Worm (Caenorhabditis elegans) whole organism, L4 larva: ENCODE results near the gene Y55F3BL.6.
A peak's percentile ranks its signal among the peaks of the same experiment; 100 is the strongest.

Experiments used
- F37D6.2 ChIP-seq: sonication (generic microtip); optimal IDR thresholded peaks from 2 replicates; lab custom pipeline; 2016; ENCODE audit warnings: mild to moderate bottlenecking, missing genetic modification characterization, missing compliant biosample characterization
- T20F7.1 ChIP-seq: fragments of 200-800 bp; sonication (Bioruptor generic); optimal IDR thresholded peaks from 2 replicates; lab custom pipeline; 2018; ENCODE audit warnings: mild to moderate bottlenecking, missing genetic modification characterization, missing compliant biosample characterization
- Y105C5A.15 ChIP-seq: fragments of 200-800 bp; sonication (Bioruptor generic); IDR thresholded peaks from 2 replicates; pipeline ENCODE4 v1.3.6; 2022; ENCODE audit warnings: missing genetic modification characterization, missing compliant biosample characterization
- Y48G9A.11 ChIP-seq: fragments of 200-800 bp; sonication (Bioruptor generic); IDR thresholded peaks from 2 replicates; pipeline ENCODE4 v1.3.6; 2022; ENCODE audit warnings: missing genetic modification reagents, missing genetic modification characterization, missing compliant biosample characterization
- ZK546.5 ChIP-seq, 2 experiments: sonication (generic microtip); optimal IDR thresholded peaks; 2 replicates each; lab custom pipeline; 2017; ENCODE audit warnings: missing biosample characterization in 2 of 2, missing genetic modification characterization in 2 of 2
- aha-1 ChIP-seq: fragments of 150-350 bp; peaks from one replicate; lab custom pipeline; 2014; ENCODE audit warnings: missing biosample characterization, missing genetic modification characterization
- ceh-20 ChIP-seq: fragments of 200-800 bp; sonication (Bioruptor generic); IDR thresholded peaks from 2 replicates; pipeline ENCODE4 v1.3.6; 2022; ENCODE audit warnings: missing genetic modification reagents, missing genetic modification characterization, missing compliant biosample characterization
- ceh-28 ChIP-seq: fragments of 150-350 bp; optimal IDR thresholded peaks from 2 replicates; lab custom pipeline; 2014; ENCODE audit warnings: missing biosample characterization, missing genetic modification reagents, missing genetic modification characterization
- dmd-6 ChIP-seq: fragments of 200-800 bp; sonication (Bioruptor generic); IDR thresholded peaks from 2 replicates; pipeline ENCODE4 v1.3.6; 2022; ENCODE audit warnings: missing genetic modification reagents, missing genetic modification characterization, missing compliant biosample characterization
- duxl-1 ChIP-seq: sonication (generic microtip); optimal IDR thresholded peaks from 2 replicates; lab custom pipeline; 2016; ENCODE audit warnings: mild to moderate bottlenecking, missing genetic modification characterization, moderate library complexity, missing compliant biosample characterization; ENCODE audit not compliant: poor library complexity
- dve-1 ChIP-seq: sonication (generic microtip); optimal IDR thresholded peaks from 2 replicates; lab custom pipeline; 2017; ENCODE audit warnings: antibody characterized with exemption, mild to moderate bottlenecking, missing genetic modification characterization, missing compliant biosample characterization; ENCODE audit not compliant: insufficient read depth
- fkh-10 ChIP-seq: fragments of 150-350 bp; optimal IDR thresholded peaks from 2 replicates; lab custom pipeline; 2014; ENCODE audit warnings: missing biosample characterization, missing genetic modification reagents, missing genetic modification characterization
- hif-1 ChIP-seq, 2 experiments: sonication (generic microtip); optimal IDR thresholded peaks; 2 replicates each; lab custom pipeline; 2016 to 2017; ENCODE audit warnings: missing compliant biosample characterization in 2 of 2, missing genetic modification characterization in 2 of 2, missing genetic modification reagents in 2 of 2, missing genotype in 2 of 2, mild to moderate bottlenecking in 1 of 2
- hlh-11 ChIP-seq: fragments of 200-800 bp; sonication (Bioruptor generic); optimal IDR thresholded peaks from 2 replicates; lab custom pipeline; 2018; ENCODE audit warnings: mild to moderate bottlenecking, missing genetic modification characterization, missing compliant biosample characterization
- hlh-30 ChIP-seq: sonication (generic microtip); optimal IDR thresholded peaks from 2 replicates; lab custom pipeline; 2017; ENCODE audit warnings: antibody characterized with exemption, mild to moderate bottlenecking, missing genetic modification characterization, missing compliant biosample characterization; ENCODE audit not compliant: insufficient read depth
- hmg-1.1 ChIP-seq: fragments of 200-800 bp; sonication (Bioruptor generic); IDR thresholded peaks from 2 replicates; pipeline ENCODE4 v1.3.6; 2022; ENCODE audit warnings: missing genetic modification reagents, missing genetic modification characterization, missing compliant biosample characterization
- lim-7 ChIP-seq: fragments of 200-800 bp; sonication (Bioruptor generic); IDR thresholded peaks from 2 replicates; pipeline ENCODE4 v1.3.6; 2022; ENCODE audit warnings: missing genetic modification characterization, missing compliant biosample characterization
- lin-13 ChIP-seq: fragments of 150-350 bp; optimal IDR thresholded peaks from 2 replicates; lab custom pipeline; 2014; ENCODE audit warnings: missing biosample characterization, missing genetic modification reagents, missing genetic modification characterization
- lin-38 ChIP-seq: fragments of 200-800 bp; sonication (Bioruptor generic); IDR thresholded peaks from 2 replicates; pipeline ENCODE4 v1.3.6; 2022; ENCODE audit warnings: missing genetic modification reagents, missing genetic modification characterization, missing compliant biosample characterization
- lir-3 ChIP-seq: sonication (generic microtip); optimal IDR thresholded peaks from 2 replicates; lab custom pipeline; 2016; ENCODE audit warnings: mild to moderate bottlenecking, missing genetic modification characterization, missing compliant biosample characterization
- lsy-2 ChIP-seq, 2 experiments: fragments of 150-350 bp in 1 of 2; sonication (generic microtip) in 1 of 2; optimal IDR thresholded peaks; 2 replicates each; lab custom pipeline; 2014 to 2017; ENCODE audit warnings: missing biosample characterization in 2 of 2, missing genetic modification characterization in 2 of 2
- madf-9 ChIP-seq: fragments of 200-800 bp; sonication (Bioruptor generic); conservative IDR thresholded peaks from 2 replicates; pipeline ENCODE4 v1.3.6; 2022; ENCODE audit warnings: missing genetic modification reagents, missing genetic modification characterization, missing compliant biosample characterization
- mdt-29 ChIP-seq: fragments of 200-800 bp; sonication (Bioruptor generic); IDR thresholded peaks from 2 replicates; pipeline ENCODE4 v1.3.6; 2022; ENCODE audit warnings: missing genetic modification reagents, missing genetic modification characterization, missing compliant biosample characterization
- mep-1 ChIP-seq: fragments of 150-350 bp; sonication (generic microtip); optimal IDR thresholded peaks from 3 replicates; lab custom pipeline; 2014; ENCODE audit warnings: missing biosample characterization, missing genetic modification characterization
- mes-2 ChIP-seq: sonication (generic microtip); optimal IDR thresholded peaks from 2 replicates; lab custom pipeline; 2016; ENCODE audit warnings: missing genotype, mild to moderate bottlenecking, missing genetic modification characterization, missing compliant biosample characterization; ENCODE audit not compliant: poor library complexity, severe bottlenecking
- mxl-2 ChIP-seq: fragments of 200-800 bp; sonication (Bioruptor generic); conservative IDR thresholded peaks from 2 replicates; pipeline ENCODE4 v1.3.6; 2022; ENCODE audit warnings: missing genetic modification reagents, missing genetic modification characterization, missing compliant biosample characterization
- nhr-102 ChIP-seq: sonication (generic microtip); optimal IDR thresholded peaks from 2 replicates; lab custom pipeline; 2016; ENCODE audit warnings: mild to moderate bottlenecking, missing genetic modification characterization, moderate library complexity, missing compliant biosample characterization
- nhr-237 ChIP-seq: sonication (generic microtip); optimal IDR thresholded peaks from 2 replicates; lab custom pipeline; 2017; ENCODE audit warnings: missing biosample characterization, missing genetic modification characterization
- nhr-25 ChIP-seq: sonication (generic microtip); optimal IDR thresholded peaks from 2 replicates; lab custom pipeline; 2017; ENCODE audit warnings: missing genetic modification characterization, mild to moderate bottlenecking, missing compliant biosample characterization, antibody characterized with exemption, moderate library complexity, borderline replicate concordance; ENCODE audit not compliant: insufficient read depth
- nhr-28 ChIP-seq: fragments of 150-350 bp; optimal IDR thresholded peaks from 2 replicates; lab custom pipeline; 2014; ENCODE audit warnings: missing biosample characterization, missing genetic modification characterization
- nhr-41 ChIP-seq: fragments of 200-800 bp; sonication (Bioruptor generic); IDR thresholded peaks from 2 replicates; pipeline ENCODE4 v1.3.6; 2022; ENCODE audit warnings: missing genetic modification reagents, missing genetic modification characterization, missing compliant biosample characterization
- nhr-42 ChIP-seq: fragments of 200-800 bp; sonication (Bioruptor generic); IDR thresholded peaks from 2 replicates; pipeline ENCODE4 v1.3.6; 2022; ENCODE audit warnings: missing genetic modification characterization, missing compliant biosample characterization
- php-3 ChIP-seq: fragments of 200-800 bp; sonication (Bioruptor generic); IDR thresholded peaks from 2 replicates; pipeline ENCODE4 v1.3.6; 2022; ENCODE audit warnings: missing genetic modification reagents, missing genetic modification characterization, missing compliant biosample characterization
- pqm-1 ChIP-seq: sonication (generic microtip); optimal IDR thresholded peaks from 2 replicates; lab custom pipeline; 2017; ENCODE audit warnings: missing biosample characterization, missing genetic modification characterization
- rbr-2 ChIP-seq: sonication (generic microtip); optimal IDR thresholded peaks from 2 replicates; lab custom pipeline; 2016; ENCODE audit warnings: missing genotype, missing genetic modification characterization, missing compliant biosample characterization
- snpc-1.2 ChIP-seq: fragments of 200-800 bp; sonication (Bioruptor generic); IDR thresholded peaks from 2 replicates; pipeline ENCODE4 v1.3.6; 2022; ENCODE audit warnings: missing genetic modification reagents, missing genetic modification characterization, missing compliant biosample characterization
- tra-1 ChIP-seq: fragments of 200-800 bp; sonication (Bioruptor generic); IDR thresholded peaks from 2 replicates; pipeline ENCODE4 v1.3.6; 2022; ENCODE audit warnings: missing genetic modification reagents, missing genetic modification characterization, missing compliant biosample characterization
- unc-62 ChIP-seq, 3 experiments: fragments of 150-350 bp in 1 of 3; sonication (generic microtip); optimal IDR thresholded peaks in 2 of 3; peaks in 1 of 3; 1 replicate in 1 of 3; 2 replicates in 2 of 3; lab custom pipeline; 2014 to 2017; ENCODE audit warnings: missing biosample characterization in 3 of 3, missing genetic modification characterization in 3 of 3, missing genetic modification reagents in 3 of 3, missing genotype in 1 of 3
- zag-1 ChIP-seq: fragments of 150-350 bp; optimal IDR thresholded peaks from 2 replicates; lab custom pipeline; 2014; ENCODE audit warnings: missing biosample characterization, missing genetic modification characterization
- zip-11 ChIP-seq: fragments of 200-800 bp; sonication (Bioruptor generic); IDR thresholded peaks from 2 replicates; pipeline ENCODE4 v1.3.6; 2022; ENCODE audit warnings: missing genetic modification characterization, missing compliant biosample characterization
- ztf-11 ChIP-seq: fragments of 150-350 bp; optimal IDR thresholded peaks from 2 replicates; lab custom pipeline; 2014; ENCODE audit warnings: missing biosample characterization, missing genetic modification characterization

The Y55F3BL.6 gene

ce11 chrIV:807027-807516, at the start of gene Y55F3BL.6:
TSS of gene Y55F3BL.6 (minus strand) at chrIV:807077.
- no peak for TF ChIP-seq madf-9 (GFP tag; lab: Robert Waterston, UW)
- no peak for TF ChIP-seq lsy-2 (tag; optimal IDR thresholded peaks at IDR 0.05; lab: Kevin White, UChicago)
- no peak for TF ChIP-seq hmg-1.1 (GFP tag; lab: Robert Waterston, UW)
- no peak for TF ChIP-seq php-3
- TF ChIP-seq rbr-2 (tag; lab: Kevin White, UChicago), result no peak
- TF ChIP-seq zip-11 (GFP tag; lab: Robert Waterston, UW), result no peak
- no peak for TF ChIP-seq tra-1 (GFP tag; lab: Robert Waterston, UW)
- no peak for TF ChIP-seq nhr-25 (tag; lab: Kevin White, UChicago)
- TF ChIP-seq aha-1 (tag; lab: Kevin White, UChicago), result no peak
- no peak for TF ChIP-seq lim-7 (GFP tag; lab: Robert Waterston, UW)
- TF ChIP-seq hif-1 (tag; optimal IDR thresholded peaks at IDR 0.05; lab: Kevin White, UChicago), result no peak
- TF ChIP-seq ceh-20 (GFP tag; lab: Robert Waterston, UW), result no peak
- TF ChIP-seq Y48G9A.11 (GFP tag; lab: Robert Waterston, UW), result peak; percentile 96
- TF ChIP-seq nhr-102 (tag; lab: Kevin White, UChicago), result no peak
- no peak for TF ChIP-seq nhr-28 (tag; lab: Kevin White, UChicago)
- TF ChIP-seq mep-1 (tag; lab: Kevin White, UChicago), result no peak
- no peak for TF ChIP-seq F37D6.2 (tag; lab: Kevin White, UChicago)
- TF ChIP-seq lin-38 (GFP tag; lab: Robert Waterston, UW), result peak; percentile 17; the same call in 1 of the 2 replicates
- TF ChIP-seq unc-62 (GFP tag; optimal IDR thresholded peaks at IDR 0.05 in 1 of 2; lab: Kevin White, UChicago), result no peak
- TF ChIP-seq unc-62 (tag; optimal IDR thresholded peaks at IDR 0.05; lab: Kevin White, UChicago), result no peak
- TF ChIP-seq ZK546.5 (tag; optimal IDR thresholded peaks at IDR 0.05; lab: Kevin White, UChicago), result no peak
- TF ChIP-seq ceh-28 (tag; lab: Kevin White, UChicago), result no peak
- no peak for TF ChIP-seq snpc-1.2 (GFP tag; lab: Robert Waterston, UW)
- TF ChIP-seq mes-2 (tag; lab: Kevin White, UChicago), result no peak
- TF ChIP-seq hlh-11 (tag; lab: Kevin White, UChicago), result no peak
- TF ChIP-seq T20F7.1 (GFP tag; lab: Kevin White, UChicago), result peak; percentile 21

ce11 chrIV:856038-856437, 49.2 kb upstream of the Y55F3BL.6 start:
- TF ChIP-seq ztf-11 (tag; lab: Kevin White, UChicago), result no peak
- TF ChIP-seq aha-1 (tag; lab: Kevin White, UChicago), result peak; percentile 7

- TF ChIP-seq mdt-29 (GFP tag; lab: Robert Waterston, UW), result no peak
- TF ChIP-seq mxl-2 (GFP tag; lab: Robert Waterston, UW), result no peak
- TF ChIP-seq ceh-28 (tag; lab: Kevin White, UChicago), result no peak
- TF ChIP-seq pqm-1 (tag; lab: Kevin White, UChicago), result peak; percentile 79
- no peak for TF ChIP-seq Y105C5A.15 (GFP tag; lab: Robert Waterston, UW)
- TF ChIP-seq dve-1 (tag; lab: Kevin White, UChicago), result peak; percentile 40
- peak; percentile 46; the same call in 1 of the 2 replicates for TF ChIP-seq lin-38 (GFP tag; lab: Robert Waterston, UW)
- no peak for TF ChIP-seq duxl-1 (tag; lab: Kevin White, UChicago)
- peak; percentile 53 for TF ChIP-seq dmd-6 (GFP tag; lab: Robert Waterston, UW)
- TF ChIP-seq nhr-237 (tag; lab: Kevin White, UChicago), result no peak
- no peak for TF ChIP-seq fkh-10 (GFP tag; lab: Kevin White, UChicago)
- peak; percentile 59 for TF ChIP-seq nhr-28 (tag; lab: Kevin White, UChicago)
- TF ChIP-seq zag-1 (tag; lab: Kevin White, UChicago), result no peak
- peak; percentile 50 for TF ChIP-seq hlh-11 (tag; lab: Kevin White, UChicago)
- TF ChIP-seq hlh-30 (tag; lab: Kevin White, UChicago), result peak; percentile 54
- no peak for TF ChIP-seq lin-13 (GFP tag; lab: Kevin White, UChicago)
- no peak for TF ChIP-seq nhr-42 (GFP tag; lab: Robert Waterston, UW)
- no peak for TF ChIP-seq nhr-41 (GFP tag; lab: Robert Waterston, UW)
- TF ChIP-seq lir-3, result no peak
Observed at ce11 chrIV:855483-855882, 48.6 kb upstream of the Y55F3BL.6 start.
